Worm (Caenorhabditis elegans) whole organism, late embryonic: ENCODE data around the gene C47G2.3.

Experiments
- C08G9.2 ChIP-seq: sonication (generic microtip); optimal IDR thresholded peaks from 2 replicates; lab custom pipeline; 2016; ENCODE audit warnings: mild to moderate bottlenecking, missing genetic modification characterization, moderate library complexity, missing compliant biosample characterization
- C38D4.7 ChIP-seq: fragments of 200-800 bp; sonication (Bioruptor generic); optimal IDR thresholded peaks from 2 replicates; lab custom pipeline; 2018; ENCODE audit warnings: mild to moderate bottlenecking, missing genetic modification characterization, moderate library complexity, missing compliant biosample characterization
- F13H6.1 ChIP-seq: sonication (generic microtip); optimal IDR thresholded peaks from 2 replicates; lab custom pipeline; 2016; ENCODE audit warnings: missing genetic modification characterization, missing compliant biosample characterization
- K02D7.2 ChIP-seq: sonication (generic microtip); optimal IDR thresholded peaks from 2 replicates; lab custom pipeline; 2017; ENCODE audit warnings: mild to moderate bottlenecking, missing genetic modification characterization, missing compliant biosample characterization
- K09A11.1 ChIP-seq: sonication (generic microtip); optimal IDR thresholded peaks from 2 replicates; lab custom pipeline; 2017; ENCODE audit warnings: antibody characterized with exemption, mild to moderate bottlenecking, missing genetic modification characterization, missing compliant biosample characterization; ENCODE audit not compliant: insufficient read depth
- Y22D7AL.16 ChIP-seq: sonication (generic microtip); optimal IDR thresholded peaks from 2 replicates; lab custom pipeline; 2016; ENCODE audit warnings: missing genetic modification characterization, missing compliant biosample characterization
- ahr-1 ChIP-seq: sonication (generic microtip); optimal IDR thresholded peaks from 2 replicates; lab custom pipeline; 2016; ENCODE audit warnings: missing genetic modification characterization, missing compliant biosample characterization
- ama-1 ChIP-seq: fragments of 150-350 bp; optimal IDR thresholded peaks from 2 replicates; lab custom pipeline; 2014
- ceh-14 ChIP-seq: sonication (generic microtip); optimal IDR thresholded peaks from 2 replicates; lab custom pipeline; 2016; ENCODE audit warnings: missing genotype, missing genetic modification characterization, missing compliant biosample characterization
- ceh-18 ChIP-seq: sonication (generic microtip); optimal IDR thresholded peaks from 2 replicates; lab custom pipeline; 2016; ENCODE audit warnings: missing genetic modification characterization, missing compliant biosample characterization
- ceh-2 ChIP-seq: sonication (generic microtip); optimal IDR thresholded peaks from 2 replicates; lab custom pipeline; 2016; ENCODE audit warnings: missing genotype, missing genetic modification characterization, missing compliant biosample characterization
- ceh-30 ChIP-seq: fragments of 150-350 bp; optimal IDR thresholded peaks from 2 replicates; lab custom pipeline; 2014; ENCODE audit warnings: missing biosample characterization, missing genetic modification characterization
- ceh-31 ChIP-seq: sonication (generic microtip); optimal IDR thresholded peaks from 2 replicates; lab custom pipeline; 2016; ENCODE audit warnings: missing genetic modification characterization, missing compliant biosample characterization
- ceh-34 ChIP-seq: sonication (generic microtip); optimal IDR thresholded peaks from 2 replicates; lab custom pipeline; 2016; ENCODE audit warnings: mild to moderate bottlenecking, missing genetic modification characterization, missing compliant biosample characterization
- ceh-45 ChIP-seq: fragments of 200-800 bp; sonication (Bioruptor generic); IDR thresholded peaks from 2 replicates; pipeline ENCODE4 v1.3.6; 2022; ENCODE audit warnings: missing genetic modification reagents, missing genetic modification characterization, missing compliant biosample characterization
- ceh-48 ChIP-seq: sonication (generic microtip); optimal IDR thresholded peaks from 2 replicates; lab custom pipeline; 2016; ENCODE audit warnings: missing genetic modification characterization, inconsistent platforms, missing compliant biosample characterization
- ceh-6 ChIP-seq: fragments of 200-800 bp; sonication (Bioruptor generic); optimal IDR thresholded peaks from 2 replicates; lab custom pipeline; 2018; ENCODE audit warnings: mild to moderate bottlenecking, missing genetic modification characterization, missing compliant biosample characterization
- ceh-9 ChIP-seq: sonication (generic microtip); optimal IDR thresholded peaks from 2 replicates; lab custom pipeline; 2016; ENCODE audit warnings: mild to moderate bottlenecking, missing genetic modification characterization, inconsistent platforms, missing compliant biosample characterization
- dve-1 ChIP-seq: sonication (generic microtip); optimal IDR thresholded peaks from 2 replicates; lab custom pipeline; 2017; ENCODE audit warnings: antibody characterized with exemption, mild to moderate bottlenecking, missing genetic modification characterization, missing compliant biosample characterization
- elt-2 ChIP-seq: sonication (generic microtip); optimal IDR thresholded peaks from 2 replicates; lab custom pipeline; 2016; ENCODE audit warnings: missing genetic modification reagents, missing genetic modification characterization, missing compliant biosample characterization
- ets-4 ChIP-seq: sonication (generic microtip); optimal IDR thresholded peaks from 2 replicates; lab custom pipeline; 2016; ENCODE audit warnings: missing genetic modification characterization, missing compliant biosample characterization
- fkh-10 ChIP-seq: fragments of 150-350 bp; optimal IDR thresholded peaks from 2 replicates; lab custom pipeline; 2014; ENCODE audit warnings: missing biosample characterization, missing genetic modification reagents, missing genetic modification characterization
- fkh-6 ChIP-seq: sonication (generic microtip); optimal IDR thresholded peaks from 2 replicates; lab custom pipeline; 2016; ENCODE audit warnings: missing genetic modification characterization, missing compliant biosample characterization
- gmeb-2 ChIP-seq: sonication (generic microtip); optimal IDR thresholded peaks from 2 replicates; lab custom pipeline; 2016; ENCODE audit warnings: missing genetic modification characterization, inconsistent platforms, missing compliant biosample characterization
- hlh-13 ChIP-seq: fragments of 200-800 bp; sonication (Bioruptor generic); optimal IDR thresholded peaks from 2 replicates; lab custom pipeline; 2018; ENCODE audit warnings: mild to moderate bottlenecking, missing genetic modification characterization, missing compliant biosample characterization
- hlh-15 ChIP-seq: sonication (generic microtip); optimal IDR thresholded peaks from 2 replicates; lab custom pipeline; 2016; ENCODE audit warnings: missing genetic modification characterization, missing compliant biosample characterization
- hlh-30 ChIP-seq: sonication (generic microtip); optimal IDR thresholded peaks from 2 replicates; lab custom pipeline; 2017; ENCODE audit warnings: antibody characterized with exemption, missing genetic modification characterization, missing compliant biosample characterization; ENCODE audit not compliant: insufficient read depth
- hlh-6 ChIP-seq: sonication (generic microtip); optimal IDR thresholded peaks from 2 replicates; lab custom pipeline; 2016; ENCODE audit warnings: missing genotype, missing genetic modification characterization, missing compliant biosample characterization
- hlh-8 ChIP-seq: sonication (generic microtip); optimal IDR thresholded peaks from 2 replicates; lab custom pipeline; 2016; ENCODE audit warnings: missing genotype, missing genetic modification characterization, missing compliant biosample characterization
- lim-6 ChIP-seq: sonication (generic microtip); optimal IDR thresholded peaks from 2 replicates; lab custom pipeline; 2016; ENCODE audit warnings: missing genetic modification characterization, missing compliant biosample characterization
- lin-11 ChIP-seq: fragments of 200-800 bp; sonication (Bioruptor generic); optimal IDR thresholded peaks from 2 replicates; lab custom pipeline; 2018; ENCODE audit warnings: mild to moderate bottlenecking, missing genetic modification characterization, missing compliant biosample characterization
- madf-2 ChIP-seq: sonication (generic microtip); optimal IDR thresholded peaks from 2 replicates; lab custom pipeline; 2017; ENCODE audit warnings: missing genetic modification characterization, missing compliant biosample characterization
- nfya-1 ChIP-seq: sonication (generic microtip); optimal IDR thresholded peaks from 2 replicates; lab custom pipeline; 2017; ENCODE audit warnings: missing genetic modification characterization, mild to moderate bottlenecking, missing compliant biosample characterization, antibody characterized with exemption, moderate library complexity
- npax-4 ChIP-seq: sonication (generic microtip); optimal IDR thresholded peaks from 2 replicates; lab custom pipeline; 2016; ENCODE audit warnings: missing genetic modification characterization, missing compliant biosample characterization
- odd-2 ChIP-seq: sonication (generic microtip); optimal IDR thresholded peaks from 2 replicates; lab custom pipeline; 2017; ENCODE audit warnings: antibody characterized with exemption, mild to moderate bottlenecking, missing genetic modification characterization, missing compliant biosample characterization
- pag-3 ChIP-seq: sonication (generic microtip); optimal IDR thresholded peaks from 2 replicates; lab custom pipeline; 2016; ENCODE audit warnings: missing compliant biosample characterization, missing genetic modification characterization, borderline replicate concordance
- pha-2 ChIP-seq: sonication (generic microtip); optimal IDR thresholded peaks from 2 replicates; lab custom pipeline; 2017; ENCODE audit warnings: mild to moderate bottlenecking, missing genetic modification characterization, missing compliant biosample characterization
- pha-4 ChIP-seq: fragments of 150-350 bp; optimal IDR thresholded peaks from 2 replicates; lab custom pipeline; 2018; ENCODE audit warnings: missing biosample characterization, missing genetic modification reagents, missing genetic modification characterization
- pqm-1 ChIP-seq: sonication (generic microtip); optimal IDR thresholded peaks from 2 replicates; lab custom pipeline; 2016; ENCODE audit warnings: missing genetic modification characterization, missing compliant biosample characterization
- pros-1 ChIP-seq: fragments of 150-350 bp; optimal IDR thresholded peaks from 2 replicates; lab custom pipeline; 2014; ENCODE audit warnings: missing biosample characterization, missing genetic modification reagents, missing genetic modification characterization
- ref-2 ChIP-seq: sonication (generic microtip); optimal IDR thresholded peaks from 2 replicates; lab custom pipeline; 2016; ENCODE audit warnings: missing genetic modification characterization, missing compliant biosample characterization
- rnt-1 ChIP-seq: sonication (generic microtip); optimal IDR thresholded peaks from 2 replicates; lab custom pipeline; 2016; ENCODE audit warnings: missing genetic modification characterization, missing compliant biosample characterization
- sox-4 ChIP-seq: sonication (generic microtip); optimal IDR thresholded peaks from 2 replicates; lab custom pipeline; 2017; ENCODE audit warnings: mild to moderate bottlenecking, missing genetic modification characterization, inconsistent platforms, missing compliant biosample characterization
- tbx-7 ChIP-seq: sonication (generic microtip); optimal IDR thresholded peaks from 2 replicates; lab custom pipeline; 2016; ENCODE audit warnings: missing genotype, missing genetic modification characterization, missing compliant biosample characterization
- unc-42 ChIP-seq: sonication (generic microtip); optimal IDR thresholded peaks from 2 replicates; lab custom pipeline; 2016; ENCODE audit warnings: missing genotype, missing genetic modification characterization, missing compliant biosample characterization
- unc-55 ChIP-seq: sonication (generic microtip); optimal IDR thresholded peaks from 2 replicates; lab custom pipeline; 2017; ENCODE audit warnings: missing biosample characterization, missing genetic modification reagents, missing genetic modification characterization
- unc-86 ChIP-seq: sonication (generic microtip); optimal IDR thresholded peaks from 2 replicates; lab custom pipeline; 2016; ENCODE audit warnings: missing genetic modification characterization, missing compliant biosample characterization

C47G2.3 gene

ce11 chrII:11302591-11302990 lies 12.6 kb upstream of the C47G2.3 start, which contains the start of gene samp-1:
samp-1 (plus strand) TSS chrII:11302891.
- TF ChIP-seq C38D4.7 (GFP tag; lab: Kevin White, UChicago) (no peak), F13H6.1 (tag; lab: Kevin White, UChicago) (no peak), unc-55 (GFP tag; lab: Kevin White, UChicago) (no peak), unc-42 (no peak), ceh-9 (no peak), ceh-31 (no peak), rnt-1 (tag; lab: Kevin White, UChicago) (no peak), hlh-15 (tag; lab: Kevin White, UChicago) (no peak), hlh-30 (no peak), tbx-7 (tag; lab: Kevin White, UChicago) (no peak), hlh-13 (GFP tag; lab: Kevin White, UChicago) (no peak), K02D7.2 (tag; lab: Kevin White, UChicago) (no peak), ceh-45 (GFP tag; lab: Robert Waterston, UW) (no peak), fkh-10 (GFP tag; lab: Kevin White, UChicago) (no peak), hlh-6 (tag; lab: Kevin White, UChicago) (no peak), Y22D7AL.16 (tag; lab: Kevin White, UChicago) (no peak), fkh-6 (tag; lab: Kevin White, UChicago) (no peak), ceh-34 (tag; lab: Kevin White, UChicago) (no peak), unc-86 (tag; lab: Kevin White, UChicago) (no peak)

ce11 chrII:11301059-11301458 lies 11.1 kb upstream of the C47G2.3 start, which contains the start of gene raga-1:
raga-1 (plus strand) TSS chrII:11301359.
- TF ChIP-seq K09A11.1 (tag; lab: Kevin White, UChicago) (no peak), hlh-8 (tag; lab: Kevin White, UChicago) (no peak), ceh-34 (tag; lab: Kevin White, UChicago) (no peak), pha-2 (no peak), ceh-30 (tag; lab: Kevin White, UChicago) (no peak), sox-4 (tag; lab: Kevin White, UChicago) (no peak), lin-11 (no peak), ceh-45 (GFP tag; lab: Robert Waterston, UW) (no peak), ceh-9 (no peak), lim-6 (tag; lab: Kevin White, UChicago) (no peak)

ce11 chrII:11297217-11297738 lies 7.3 kb upstream of the C47G2.3 start, which contains the start of gene saps-1:
saps-1 (plus strand) TSS chrII:11297688.
- TF ChIP-seq ets-4 = no peak
- no peak for TF ChIP-seq lin-11
- TF ChIP-seq pag-3 (tag; lab: Kevin White, UChicago) = no peak
- TF ChIP-seq ama-1 (lab: Kevin White, UChicago) = no peak
- TF ChIP-seq ceh-34 (tag; lab: Kevin White, UChicago) = no peak
- TF ChIP-seq ceh-48 = no peak
- TF ChIP-seq C08G9.2 (tag; lab: Kevin White, UChicago) = no peak
- no peak for TF ChIP-seq gmeb-2
- TF ChIP-seq pqm-1 (tag; lab: Kevin White, UChicago) = no peak
- no peak for TF ChIP-seq unc-42
- no peak for TF ChIP-seq ceh-2 (tag; lab: Kevin White, UChicago)
- TF ChIP-seq hlh-6 (tag; lab: Kevin White, UChicago) = no peak
- TF ChIP-seq lim-6 (tag; lab: Kevin White, UChicago) = no peak
- TF ChIP-seq, all 69 proteins: peak for 0

ce11 chrII:11293433-11293832 lies 3.5 kb upstream of the C47G2.3 start, which contains the start of gene C47G2.4:
C47G2.4 (minus strand) TSS chrII:11293606.
- TF ChIP-seq pros-1 (peak; percentile 35), madf-2 (tag; lab: Kevin White, UChicago) (no peak), nfya-1 (peak; percentile 36), sox-4 (tag; lab: Kevin White, UChicago) (no peak), npax-4 (tag; lab: Kevin White, UChicago) (no peak), dve-1 (tag; lab: Kevin White, UChicago) (no peak), ahr-1 (no peak), C08G9.2 (tag; lab: Kevin White, UChicago) (peak; percentile 27), odd-2 (tag; lab: Kevin White, UChicago) (no peak), K09A11.1 (tag; lab: Kevin White, UChicago) (no peak), elt-2 (peak; percentile 27), ceh-6 (GFP tag; lab: Kevin White, UChicago) (no peak), ceh-31 (peak; percentile 55), ets-4 (peak; percentile 40), fkh-10 (GFP tag; lab: Kevin White, UChicago) (no peak), ceh-18 (tag; lab: Kevin White, UChicago) (peak; percentile 13), pha-4 (tag; lab: Kevin White, UChicago) (no peak), ceh-14 (tag; lab: Kevin White, UChicago) (no peak), ref-2 (tag; lab: Kevin White, UChicago) (peak; percentile 22), ceh-34 (tag; lab: Kevin White, UChicago) (peak; percentile 70)
